Worm (Caenorhabditis elegans): ENCODE measurements around the gene B0507.9.

B0507.9 gene

ce11 chrV:8796246-8796645 lies 30.4 kb upstream of the B0507.9 start:
- TF ChIP-seq B0310.2 (tag; optimal IDR thresholded peaks at IDR 0.05) (no peak), aly-1 (tag; optimal IDR thresholded peaks at IDR 0.05) (no peak), ets-7 (tag; optimal IDR thresholded peaks at IDR 0.05) (no peak), tra-4 (tag; optimal IDR thresholded peaks at IDR 0.05) (no peak), ceh-36 (tag; optimal IDR thresholded peaks at IDR 0.05) (no peak), flt-1 (GFP tag; IDR thresholded peaks at IDR 0.05) (no peak)

ce11 chrV:8795499-8795898 lies 29.7 kb upstream of the B0507.9 start:
- TF ChIP-seq aly-1 (tag; optimal IDR thresholded peaks at IDR 0.05): no peak
- no peak for TF ChIP-seq F13C5.2 (tag; optimal IDR thresholded peaks at IDR 0.05)
- no peak for TF ChIP-seq B0310.2 (tag; optimal IDR thresholded peaks at IDR 0.05)
- TF ChIP-seq ets-7 (tag; optimal IDR thresholded peaks at IDR 0.05): no peak
- no peak for TF ChIP-seq ama-1 (optimal IDR thresholded peaks at IDR 0.05)
- TF ChIP-seq tbx-37 (GFP tag; conservative IDR thresholded peaks at IDR 0.05): no peak
- no peak for TF ChIP-seq ceh-36 (tag; optimal IDR thresholded peaks at IDR 0.05)
- TF ChIP-seq tbx-11 (GFP tag; IDR thresholded peaks at IDR 0.05): no peak
- TF ChIP-seq hmg-4 (GFP tag; optimal IDR thresholded peaks at IDR 0.05): no peak
- no peak for TF ChIP-seq hmbx-1 (tag; optimal IDR thresholded peaks at IDR 0.05)
- TF ChIP-seq tra-4 (tag; optimal IDR thresholded peaks at IDR 0.05): no peak

ce11 chrV:8792814-8793213 lies 27.0 kb upstream of the B0507.9 start:
- TF ChIP-seq hmbx-1 (tag; optimal IDR thresholded peaks at IDR 0.05) (no peak), hmg-4 (GFP tag; optimal IDR thresholded peaks at IDR 0.05) (no peak), pes-1 (GFP tag; IDR thresholded peaks at IDR 0.05) (no peak), tra-4 (tag; optimal IDR thresholded peaks at IDR 0.05) (no peak), sea-1 (GFP tag; conservative IDR thresholded peaks at IDR 0.05) (no peak), ama-1 (optimal IDR thresholded peaks at IDR 0.05) (peak; percentile 55)

ce11 chrV:8789345-8789744 lies 23.5 kb upstream of the B0507.9 start:
- TF ChIP-seq flt-1 (GFP tag; IDR thresholded peaks at IDR 0.05) (no peak), pes-1 (GFP tag; IDR thresholded peaks at IDR 0.05) (no peak), ceh-13 (GFP tag; optimal IDR thresholded peaks at IDR 0.05) (no peak), B0310.2 (tag; optimal IDR thresholded peaks at IDR 0.05) (no peak), hnd-1 (tag; optimal IDR thresholded peaks at IDR 0.05) (no peak), hmbx-1 (tag; optimal IDR thresholded peaks at IDR 0.05) (no peak), F13C5.2 (tag; optimal IDR thresholded peaks at IDR 0.05) (no peak), sea-1 (GFP tag; conservative IDR thresholded peaks at IDR 0.05) (no peak)

- TF ChIP-seq hnd-1 (tag; optimal IDR thresholded peaks at IDR 0.05) (no peak), pes-1 (GFP tag; IDR thresholded peaks at IDR 0.05) (no peak), sea-1 (GFP tag; conservative IDR thresholded peaks at IDR 0.05) (no peak), ceh-36 (tag; optimal IDR thresholded peaks at IDR 0.05) (no peak), hmbx-1 (tag; optimal IDR thresholded peaks at IDR 0.05) (no peak), scrt-1 (GFP tag; IDR thresholded peaks at IDR 0.05) (no peak), tra-4 (tag; optimal IDR thresholded peaks at IDR 0.05) (no peak), ama-1 (optimal IDR thresholded peaks at IDR 0.05) (no peak)
Observed at ce11 chrV:8786245-8786644, 20.4 kb upstream of the B0507.9 start, which contains the start of gene sup-37. Gene sup-37, plus strand, starts transcription at chrV:8786545.

ce11 chrV:8785526-8785925 lies 19.7 kb upstream of the B0507.9 start:
- peak; percentile 21 for TF ChIP-seq F13C5.2 (tag; optimal IDR thresholded peaks at IDR 0.05)
- no peak for TF ChIP-seq ceh-13 (GFP tag; optimal IDR thresholded peaks at IDR 0.05)
- no peak for TF ChIP-seq tra-4 (tag; optimal IDR thresholded peaks at IDR 0.05)
- TF ChIP-seq B0310.2 (tag; optimal IDR thresholded peaks at IDR 0.05): peak; percentile 47
- no peak for TF ChIP-seq tbx-37 (GFP tag; conservative IDR thresholded peaks at IDR 0.05)
- 0 out of 2 replicates have a peak, but pooled peaks have one; percentile 52 for TF ChIP-seq sea-1 (GFP tag; conservative IDR thresholded peaks at IDR 0.05)
- peak; percentile 94 for TF ChIP-seq hmg-4 (GFP tag; optimal IDR thresholded peaks at IDR 0.05)
- no peak for TF ChIP-seq hmbx-1 (tag; optimal IDR thresholded peaks at IDR 0.05)
- TF ChIP-seq ceh-36 (tag; optimal IDR thresholded peaks at IDR 0.05): peak; percentile 59
- peak; percentile 50 for TF ChIP-seq pes-1 (GFP tag; IDR thresholded peaks at IDR 0.05)
- TF ChIP-seq flt-1 (GFP tag; IDR thresholded peaks at IDR 0.05): no peak
- peak; percentile 21 for TF ChIP-seq aly-1 (tag; optimal IDR thresholded peaks at IDR 0.05)
- TF ChIP-seq scrt-1 (GFP tag; IDR thresholded peaks at IDR 0.05): peak; percentile 59; the same call in 1 of the 2 replicates
- no peak for TF ChIP-seq ets-7 (tag; optimal IDR thresholded peaks at IDR 0.05)
- no peak for TF ChIP-seq hnd-1 (tag; optimal IDR thresholded peaks at IDR 0.05)
- no peak for TF ChIP-seq ama-1 (optimal IDR thresholded peaks at IDR 0.05)
- no peak for TF ChIP-seq tbx-11 (GFP tag; IDR thresholded peaks at IDR 0.05)

- no peak for TF ChIP-seq flt-1 (GFP tag; IDR thresholded peaks at IDR 0.05)
- TF ChIP-seq hmg-4 (GFP tag; optimal IDR thresholded peaks at IDR 0.05): peak; percentile 45
Observed at ce11 chrV:8784485-8784884, 18.6 kb upstream of the B0507.9 start.

- TF ChIP-seq tbx-37 (GFP tag; conservative IDR thresholded peaks at IDR 0.05): 0 out of 2 replicates have a peak, but pooled peaks have one; percentile 10
- no peak for TF ChIP-seq tbx-11 (GFP tag; IDR thresholded peaks at IDR 0.05)
Observed at ce11 chrV:8782112-8782511, 16.3 kb upstream of the B0507.9 start.

ce11 chrV:8781164-8781563 lies 15.3 kb upstream of the B0507.9 start:
- no peak for TF ChIP-seq ceh-36 (tag; optimal IDR thresholded peaks at IDR 0.05)
- no peak for TF ChIP-seq ceh-13 (GFP tag; optimal IDR thresholded peaks at IDR 0.05)
- no peak for TF ChIP-seq scrt-1 (GFP tag; IDR thresholded peaks at IDR 0.05)
- no peak for TF ChIP-seq flt-1 (GFP tag; IDR thresholded peaks at IDR 0.05)
- no peak for TF ChIP-seq hmbx-1 (tag; optimal IDR thresholded peaks at IDR 0.05)
- TF ChIP-seq hnd-1 (tag; optimal IDR thresholded peaks at IDR 0.05): no peak
- no peak for TF ChIP-seq hmg-4 (GFP tag; optimal IDR thresholded peaks at IDR 0.05)
- TF ChIP-seq aly-1 (tag; optimal IDR thresholded peaks at IDR 0.05): no peak
- no peak for TF ChIP-seq ama-1 (optimal IDR thresholded peaks at IDR 0.05)
